Fruit fly (Drosophila melanogaster) whole organism, wandering third instar larva: ENCODE data around the gene CG31730.

Experiments used
- OdsH ChIP-seq: fragments of 200-800 bp; sonication (Bioruptor generic); optimal IDR thresholded peaks from 2 replicates; lab custom pipeline; 2016; ENCODE audit warnings: missing biosample characterization, mild to moderate bottlenecking, missing genetic modification characterization
- Rel ChIP-seq, 2 experiments: fragments of 200-800 bp; sonication (Bioruptor generic) in 1 of 2; optimal IDR thresholded peaks; 2 replicates in 1 of 2; 3 replicates in 1 of 2; lab custom pipeline; 2016 to 2019; ENCODE audit warnings: mild to moderate bottlenecking in 2 of 2, missing biosample characterization in 2 of 2, missing genetic modification characterization in 2 of 2, moderate library complexity in 1 of 2
- psq ChIP-seq: fragments of 200-800 bp; sonication (Bioruptor generic); optimal IDR thresholded peaks from 3 replicates; lab custom pipeline; 2017; ENCODE audit warnings: missing biosample characterization, mild to moderate bottlenecking, missing genetic modification characterization, moderate library complexity
- rgr ChIP-seq: fragments of 200-800 bp; sonication (Bioruptor generic); optimal IDR thresholded peaks from 3 replicates; lab custom pipeline; 2016; ENCODE audit warnings: missing biosample characterization, mild to moderate bottlenecking, missing genetic modification characterization

DNA sequence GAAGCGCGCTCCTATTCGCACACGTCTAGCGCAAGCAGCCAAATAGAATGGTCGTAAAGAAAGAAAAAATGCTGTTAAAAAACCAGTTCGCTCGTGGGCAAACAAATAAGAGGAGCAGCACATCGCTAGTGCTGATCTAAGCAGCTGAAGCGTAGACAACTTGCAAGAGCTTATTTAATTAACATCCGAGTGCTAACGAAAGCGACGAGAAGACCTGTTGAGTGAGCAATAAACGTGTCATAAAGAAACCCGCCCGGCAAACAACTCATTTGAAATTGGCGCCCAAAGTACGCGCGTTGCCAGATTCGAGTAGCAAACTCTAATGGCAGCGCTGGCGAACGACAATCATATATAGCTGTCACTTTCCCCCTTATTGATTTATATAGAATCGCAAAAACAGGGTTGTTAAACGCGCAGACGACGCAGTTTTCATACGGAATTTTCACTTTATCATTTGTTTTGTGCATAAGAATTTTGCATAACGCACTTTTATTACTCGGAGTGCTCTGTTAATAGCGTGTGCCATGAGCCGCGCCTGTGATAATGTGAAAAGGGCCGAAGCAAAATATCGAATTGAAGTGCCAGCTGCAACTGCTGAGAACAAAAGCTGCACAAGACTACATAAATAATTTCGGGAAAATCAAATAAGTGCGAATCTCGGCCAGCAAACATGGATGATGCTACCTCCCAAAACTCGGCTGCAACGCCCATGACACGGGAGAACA is 36.6 kb upstream of the CG31730 start:
- no peak for TF ChIP-seq Rel (GFP tag; optimal IDR thresholded peaks at IDR 0.05; lab: Kevin White, UChicago)
- peak; percentile 20 for TF ChIP-seq Rel (tag; optimal IDR thresholded peaks at IDR 0.05; lab: Kevin White, UChicago)
- no peak for TF ChIP-seq psq
- no peak for TF ChIP-seq OdsH
- no peak for TF ChIP-seq rgr (GFP tag; lab: Kevin White, UChicago)
